Fruit fly (Drosophila melanogaster): Measurements from ENCODE around the gene mora.

The mora gene

DNA sequence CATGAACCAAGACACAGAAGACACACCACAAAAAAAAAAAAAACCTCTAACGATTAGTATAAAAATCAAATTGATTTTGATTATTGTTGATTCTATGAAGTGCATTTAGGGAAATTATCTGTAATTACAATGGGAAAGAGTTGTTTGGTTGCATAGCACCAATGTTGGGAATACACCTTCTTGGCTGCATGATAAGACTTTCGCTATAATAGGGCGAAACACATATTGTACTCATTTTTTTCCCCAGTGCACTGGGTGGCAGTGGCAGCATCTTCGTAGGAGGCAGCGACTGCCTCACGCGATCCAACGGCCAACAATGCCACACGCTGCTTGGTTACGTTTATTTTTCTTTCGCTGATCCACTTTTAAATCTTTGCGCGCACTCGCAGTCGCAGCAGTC is 17.9 kb downstream of the mora start (continued):
- TF ChIP-seq CG11294 (GFP tag; IDR thresholded peaks at IDR 0.05) = 0 out of 2 replicates have a peak, but pooled peaks have one; percentile 30
- peak; percentile 5 for TF ChIP-seq lz (GFP tag; optimal IDR thresholded peaks at IDR 0.05)
- peak; percentile 66 for TF ChIP-seq dac (GFP tag; optimal IDR thresholded peaks at IDR 0.05)
- no peak for TF ChIP-seq dsx (GFP tag; optimal IDR thresholded peaks at IDR 0.05; ENCODE audit: poor library complexity, severe bottlenecking)
- TF ChIP-seq fd85E (GFP tag; optimal IDR thresholded peaks at IDR 0.05) = no peak
- TF ChIP-seq ss (GFP tag; optimal IDR thresholded peaks at IDR 0.05) = no peak
- no peak for TF ChIP-seq Ets21C (GFP tag; optimal IDR thresholded peaks at IDR 0.05)
- TF ChIP-seq eg (GFP tag; IDR thresholded peaks at IDR 0.05) = peak; percentile 22; the same call in 1 of the 3 replicates
- peak; percentile 78 for TF ChIP-seq Eip78C (GFP tag)
- peak; percentile 41 for TF ChIP-seq CG3919 (GFP tag; optimal IDR thresholded peaks at IDR 0.05)
- no peak for TF ChIP-seq Gug (GFP tag; IDR thresholded peaks at IDR 0.05)
- TF ChIP-seq CG10669 (GFP tag; optimal IDR thresholded peaks at IDR 0.05) = no peak
- peak; percentile 16 for TF ChIP-seq Eip75B (GFP tag; optimal IDR thresholded peaks at IDR 0.05)
- peak; percentile 56 for TF ChIP-seq CG8119 (GFP tag; IDR thresholded peaks at IDR 0.05)
- TF ChIP-seq Hr4 (GFP tag; optimal IDR thresholded peaks at IDR 0.05) = peak; percentile 82
- no peak for TF ChIP-seq CG9139 (GFP tag; optimal IDR thresholded peaks at IDR 0.05)

DNA sequence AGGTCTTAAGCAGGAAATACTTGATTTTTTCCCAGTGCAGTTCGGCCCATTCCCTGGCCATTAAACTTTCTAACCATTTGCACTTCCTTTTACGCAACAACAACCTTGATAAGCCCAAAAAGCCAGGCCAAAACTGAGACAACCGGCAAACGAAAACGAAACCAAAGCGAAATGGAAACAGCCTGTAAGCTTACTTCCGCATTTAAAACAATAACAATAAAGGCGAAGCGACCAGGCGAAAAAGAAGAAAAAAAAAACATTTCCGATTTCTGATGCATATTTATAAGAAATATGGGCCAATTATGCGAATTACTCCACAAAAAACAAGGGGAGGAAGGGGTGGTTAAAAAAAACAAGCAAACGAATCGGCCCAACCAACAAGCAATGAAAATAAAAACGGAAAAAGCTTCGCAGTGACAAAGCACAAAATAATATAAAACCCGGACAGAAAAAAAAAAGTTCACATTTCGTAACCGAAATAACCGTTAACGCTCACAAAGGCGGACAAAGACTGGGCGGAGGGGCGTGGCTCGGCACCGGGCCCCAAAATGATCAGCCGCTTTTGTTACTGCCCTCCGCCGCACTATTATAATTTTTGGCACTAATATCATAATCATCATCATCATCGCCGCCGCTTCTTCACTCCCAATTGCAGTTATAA is 19.2 kb downstream of the mora start:
- TF ChIP-seq Blimp-1 (GFP tag; optimal IDR thresholded peaks at IDR 0.05) (peak; percentile 80), vri (GFP tag; optimal IDR thresholded peaks at IDR 0.05) (peak; percentile 6), Eip93F (GFP tag; optimal IDR thresholded peaks at IDR 0.05) (no peak), CG6854 (GFP tag; optimal IDR thresholded peaks at IDR 0.05) (peak; percentile 15)

DNA sequence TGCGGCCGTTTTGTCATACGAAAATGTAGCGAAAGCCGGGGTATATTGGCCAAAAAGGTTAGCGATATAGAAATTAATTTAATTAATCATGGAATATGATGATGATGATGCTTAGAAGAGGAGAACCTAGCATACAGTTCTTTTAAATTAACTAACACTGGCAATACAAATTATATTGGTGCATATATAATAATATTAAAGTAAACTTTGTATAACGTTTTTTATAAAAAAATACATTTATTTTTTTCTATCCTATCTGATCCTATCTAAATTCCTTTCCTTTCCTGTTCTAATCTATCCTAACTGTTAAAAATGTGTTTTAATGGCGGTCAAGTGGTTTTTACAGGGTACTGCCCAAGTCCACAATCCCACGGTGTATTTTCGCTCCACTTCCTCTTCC is 19.8 kb downstream of the mora start:
- TF ChIP-seq CG8119 (GFP tag; IDR thresholded peaks at IDR 0.05) = peak; percentile 37; the same call in 2 of the 3 replicates
- peak; percentile 51 for TF ChIP-seq Met (GFP tag; optimal IDR thresholded peaks at IDR 0.05)
- TF ChIP-seq CG4318 (GFP tag; optimal IDR thresholded peaks at IDR 0.05) = peak; percentile 32
- TF ChIP-seq dac (GFP tag; optimal IDR thresholded peaks at IDR 0.05) = no peak
- TF ChIP-seq CG34406 (GFP tag; optimal IDR thresholded peaks at IDR 0.05) = peak; percentile 74
- no peak for TF ChIP-seq fkh (GFP tag; optimal IDR thresholded peaks at IDR 0.05)
- peak; percentile 44 for TF ChIP-seq acj6 (GFP tag; optimal IDR thresholded peaks at IDR 0.05)
- TF ChIP-seq fd85E (GFP tag; optimal IDR thresholded peaks at IDR 0.05) = no peak
- no peak for TF ChIP-seq Hr38 (GFP tag; optimal IDR thresholded peaks at IDR 0.05)
- TF ChIP-seq CG6854 (GFP tag; optimal IDR thresholded peaks at IDR 0.05) = no peak
- TF ChIP-seq CG8632 (GFP tag; optimal IDR thresholded peaks at IDR 0.05) = peak; percentile 46
- TF ChIP-seq lz (GFP tag; optimal IDR thresholded peaks at IDR 0.05) = peak; percentile 33
- peak; percentile 47 for TF ChIP-seq topi (GFP tag; optimal IDR thresholded peaks at IDR 0.05)
- TF ChIP-seq CG6163 (GFP tag; IDR thresholded peaks at IDR 0.05) = no peak
- TF ChIP-seq CG6808 (GFP tag; optimal IDR thresholded peaks at IDR 0.05) = no peak
- TF ChIP-seq CG9139 (GFP tag; optimal IDR thresholded peaks at IDR 0.05) = no peak
- TF ChIP-seq spab (GFP tag; optimal IDR thresholded peaks at IDR 0.05) = no peak
- peak; percentile 51 for TF ChIP-seq CG11902 (GFP tag; optimal IDR thresholded peaks at IDR 0.05)
- no peak for TF ChIP-seq ss (GFP tag; optimal IDR thresholded peaks at IDR 0.05)
- TF ChIP-seq salr (GFP tag; optimal IDR thresholded peaks at IDR 0.05) = no peak
- TF ChIP-seq CG3919 (GFP tag; optimal IDR thresholded peaks at IDR 0.05) = peak; percentile 47
- TF ChIP-seq Hr39 (GFP tag; optimal IDR thresholded peaks at IDR 0.05) = peak; percentile 9
- TF ChIP-seq Eip75B (GFP tag; optimal IDR thresholded peaks at IDR 0.05) = no peak
- TF ChIP-seq Smox (GFP tag; optimal IDR thresholded peaks at IDR 0.05) = peak; percentile 28
- TF ChIP-seq Sox15 (GFP tag; optimal IDR thresholded peaks at IDR 0.05) = peak; percentile 31
- TF ChIP-seq CG10669 (GFP tag; optimal IDR thresholded peaks at IDR 0.05) = no peak
- TF ChIP-seq Lpt (GFP tag; optimal IDR thresholded peaks at IDR 0.05) = peak; percentile 7
- peak; percentile 28 for TF ChIP-seq net (GFP tag; optimal IDR thresholded peaks at IDR 0.05)
- TF ChIP-seq achi (GFP tag; optimal IDR thresholded peaks at IDR 0.05) = peak; percentile 46
- TF ChIP-seq CG7368 (GFP tag; optimal IDR thresholded peaks at IDR 0.05) = no peak
- TF ChIP-seq Blimp-1 (GFP tag; optimal IDR thresholded peaks at IDR 0.05) = peak; percentile 23
- TF ChIP-seq Hr4 (GFP tag; optimal IDR thresholded peaks at IDR 0.05) = peak; percentile 35
- peak; percentile 75 for TF ChIP-seq CG32006 (GFP tag; optimal IDR thresholded peaks at IDR 0.05)
- TF ChIP-seq CG6792 (GFP tag; optimal IDR thresholded peaks at IDR 0.05) = peak; percentile 37
- peak; percentile 34; the same call in 1 of the 2 replicates for TF ChIP-seq CG15336 (GFP tag; IDR thresholded peaks at IDR 0.05)
- no peak for TF ChIP-seq vri (GFP tag; optimal IDR thresholded peaks at IDR 0.05)
- TF ChIP-seq fd59A (GFP tag; optimal IDR thresholded peaks at IDR 0.05) = no peak
- no peak for TF ChIP-seq Eip93F (GFP tag; optimal IDR thresholded peaks at IDR 0.05)
- TF ChIP-seq Eip78C (GFP tag) = peak; percentile 73
- no peak for TF ChIP-seq dsx (GFP tag; optimal IDR thresholded peaks at IDR 0.05; ENCODE audit: poor library complexity, severe bottlenecking)

All from whole organism, prepupa.